Worm (Caenorhabditis elegans) whole organism, L4/young adult: ENCODE data around the gene fce-2.

ENCODE experiments used
- W03F9.2 ChIP-seq: fragments of 150-350 bp; optimal IDR thresholded peaks from 2 replicates; lab custom pipeline; 2014; ENCODE audit warnings: missing biosample characterization, missing genetic modification characterization
- him-1 ChIP-seq: sonication (generic microtip); optimal IDR thresholded peaks from 2 replicates; lab custom pipeline; 2016; ENCODE audit warnings: missing genotype, missing genetic modification reagents, missing genetic modification characterization, missing compliant biosample characterization

DNA sequence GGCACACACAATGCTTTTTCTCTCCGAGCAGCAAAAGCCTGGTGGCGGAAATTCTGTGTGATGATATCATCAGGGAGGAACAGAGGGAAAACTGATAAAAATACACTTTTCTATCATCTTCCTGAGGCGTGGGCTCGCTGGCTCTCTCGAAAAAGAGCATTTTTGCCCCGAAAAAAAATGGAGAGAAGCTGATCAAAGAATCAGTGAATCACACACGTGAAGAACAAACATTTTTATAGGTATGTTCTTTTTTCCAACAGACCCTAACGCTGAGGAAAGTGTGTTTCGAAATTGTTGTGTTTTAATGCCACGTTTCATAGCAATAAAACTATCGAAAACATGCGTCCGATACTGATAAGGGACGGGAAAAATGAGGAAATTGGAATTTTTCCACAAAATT is 8.3 kb upstream of the fce-2 start:
- TF ChIP-seq W03F9.2 (tag; lab: Kevin White, UChicago) (no peak), him-1 (tag; lab: Kevin White, UChicago) (no peak)
